Worm (Caenorhabditis elegans): ENCODE measurements around the gene F21C10.1.

DNA sequence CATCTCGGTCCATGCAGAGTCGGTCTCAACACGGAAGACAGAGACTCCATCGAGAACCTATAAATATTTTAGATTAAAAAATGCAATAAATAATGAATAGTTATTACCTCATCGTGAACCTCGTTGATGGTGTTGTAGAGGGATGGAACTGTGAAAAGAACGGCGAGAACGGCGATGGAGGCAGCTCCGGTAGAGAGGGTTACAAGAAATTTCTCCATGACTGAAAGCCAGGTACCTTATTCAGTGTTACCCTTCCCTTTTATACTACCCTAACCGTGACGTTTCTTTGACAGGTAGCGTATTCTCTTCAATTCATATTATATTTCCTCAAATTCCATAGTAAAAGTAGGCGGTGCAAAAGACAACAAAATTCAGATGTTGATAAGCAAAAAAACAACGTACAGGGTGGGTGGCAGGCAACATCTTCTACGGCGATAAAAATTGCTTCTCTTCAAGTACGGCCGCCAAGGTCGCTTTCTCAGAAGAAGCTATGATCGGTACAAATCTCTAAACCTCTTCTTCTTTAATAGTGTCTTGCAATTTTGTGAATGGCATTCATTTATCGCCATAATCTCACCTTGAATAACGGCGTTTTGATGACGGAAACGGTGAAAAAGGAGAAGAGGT lies 33.0 kb downstream of the F21C10.1 start, which contains the start of gene col-10:
- no peak for TF ChIP-seq mab-5 (tag; optimal IDR thresholded peaks at IDR 0.05)
- TF ChIP-seq blmp-1 (tag; optimal IDR thresholded peaks at IDR 0.05): no peak
- no peak for TF ChIP-seq elt-3 (tag; optimal IDR thresholded peaks at IDR 0.05)
- no peak for TF ChIP-seq unc-39 (tag; optimal IDR thresholded peaks at IDR 0.05)
- TF ChIP-seq unc-62 (GFP tag; optimal IDR thresholded peaks at IDR 0.05): no peak
- TF ChIP-seq nhr-237 (tag; optimal IDR thresholded peaks at IDR 0.05): no peak
- no peak for TF ChIP-seq mep-1 (tag; optimal IDR thresholded peaks at IDR 0.05)
- no peak for TF ChIP-seq drap-1 (GFP tag; optimal IDR thresholded peaks at IDR 0.05)
- TF ChIP-seq nhr-28 (tag; optimal IDR thresholded peaks at IDR 0.05): no peak
- TF ChIP-seq tbx-8 (GFP tag; optimal IDR thresholded peaks at IDR 0.05): no peak
